Fruit fly (Drosophila melanogaster): ENCODE data around the gene CG18814.

dm6 chr3L:16369526-16369925 is at the start of gene CG18814:
- TF ChIP-seq CG8478 (optimal IDR thresholded peaks at IDR 0.05): no peak
- no peak for TF ChIP-seq CTCF (optimal IDR thresholded peaks at IDR 0.05)
